Worm (Caenorhabditis elegans): ENCODE measurements around the gene Y44A6D.3.

Gene Y44A6D.3

ce11 chrV:20785848-20786225 lies 6.4 kb downstream of the Y44A6D.3 start:
- no peak for TF ChIP-seq tbx-9 (tag; optimal IDR thresholded peaks at IDR 0.05; ENCODE audit: borderline replicate concordance)
- TF ChIP-seq lag-1 (GFP tag; IDR thresholded peaks at IDR 0.05), result no peak
- TF ChIP-seq ztf-18 (tag; optimal IDR thresholded peaks at IDR 0.05), result no peak
- TF ChIP-seq ceh-40 (GFP tag; IDR thresholded peaks at IDR 0.05), result no peak
- TF ChIP-seq F57A8.1 (GFP tag; optimal IDR thresholded peaks at IDR 0.05), result no peak
- TF ChIP-seq nhr-120 (GFP tag; IDR thresholded peaks at IDR 0.05), result no peak

ce11 chrV:20785050-20785847 lies 7.0 kb downstream of the Y44A6D.3 start:
- TF ChIP-seq madf-10 (tag; optimal IDR thresholded peaks at IDR 0.05), result peak; percentile 72
- no peak for TF ChIP-seq lsl-1 (GFP tag; optimal IDR thresholded peaks at IDR 0.05)
- TF ChIP-seq snpc-3.4 (tag; optimal IDR thresholded peaks at IDR 0.05), result peak; percentile 11
- TF ChIP-seq attf-6 (GFP tag; IDR thresholded peaks at IDR 0.05), result no peak
- no peak for TF ChIP-seq bed-2 (GFP tag; IDR thresholded peaks at IDR 0.05)
- TF ChIP-seq lin-54 (GFP tag; optimal IDR thresholded peaks at IDR 0.05), result peak; percentile 40
- no peak for TF ChIP-seq ceh-58 (GFP tag; IDR thresholded peaks at IDR 0.05)
- TF ChIP-seq ZK185.1 (tag; optimal IDR thresholded peaks at IDR 0.05; ENCODE audit: poor library complexity, severe bottlenecking), result peak; percentile 50
- TF ChIP-seq pbrm-1 (GFP tag; IDR thresholded peaks at IDR 0.05), result peak; percentile 42
- TF ChIP-seq ama-1 (optimal IDR thresholded peaks at IDR 0.05), result peak; percentile 10
- no peak for TF ChIP-seq ama-1 (GFP tag; optimal IDR thresholded peaks at IDR 0.05)
- no peak for TF ChIP-seq hlh-26 (GFP tag; conservative IDR thresholded peaks at IDR 0.05)
- no peak for TF ChIP-seq him-1 (tag; optimal IDR thresholded peaks at IDR 0.05)
- TF ChIP-seq nhr-80 (tag; optimal IDR thresholded peaks at IDR 0.05), result no peak
- TF ChIP-seq tbp1 (GFP tag; optimal IDR thresholded peaks at IDR 0.05), result no peak
- TF ChIP-seq B0336.3 (GFP tag; IDR thresholded peaks at IDR 0.05), result 0 out of 2 replicates have a peak, but pooled peaks have one; percentile 33
- TF ChIP-seq lin-40 (tag; optimal IDR thresholded peaks at IDR 0.05), result peak; percentile 0
- TF ChIP-seq atf-7 (tag; optimal IDR thresholded peaks at IDR 0.05), result peak; percentile 29
- TF ChIP-seq C17E4.6 (GFP tag; IDR thresholded peaks at IDR 0.05), result no peak
- TF ChIP-seq madf-3 (GFP tag; IDR thresholded peaks at IDR 0.05), result no peak
- no peak for TF ChIP-seq ztf-26 (tag; optimal IDR thresholded peaks at IDR 0.05)
- TF ChIP-seq attf-3 (GFP tag; conservative IDR thresholded peaks at IDR 0.05), result no peak
- no peak for TF ChIP-seq unc-62 (GFP tag; optimal IDR thresholded peaks at IDR 0.05)
- no peak for TF ChIP-seq xnd-1 (tag; optimal IDR thresholded peaks at IDR 0.05)
- no peak for TF ChIP-seq attf-5 (GFP tag; optimal IDR thresholded peaks at IDR 0.05)
- peak; percentile 28 for TF ChIP-seq akir-1 (GFP tag; optimal IDR thresholded peaks at IDR 0.05)
- TF ChIP-seq tlf-1 (GFP tag; optimal IDR thresholded peaks at IDR 0.05), result peak; percentile 10
- peak; percentile 15 for TF ChIP-seq dpff-1 (tag; optimal IDR thresholded peaks at IDR 0.05)
- TF ChIP-seq F37B4.10 (GFP tag; IDR thresholded peaks at IDR 0.05), result no peak
- TF ChIP-seq hmg-1.2 (GFP tag; IDR thresholded peaks at IDR 0.05), result 0 out of 2 replicates have a peak, but pooled peaks have one; percentile 17
- TF ChIP-seq nfyb-1 (GFP tag; IDR thresholded peaks at IDR 0.05), result peak; percentile 62

DNA sequence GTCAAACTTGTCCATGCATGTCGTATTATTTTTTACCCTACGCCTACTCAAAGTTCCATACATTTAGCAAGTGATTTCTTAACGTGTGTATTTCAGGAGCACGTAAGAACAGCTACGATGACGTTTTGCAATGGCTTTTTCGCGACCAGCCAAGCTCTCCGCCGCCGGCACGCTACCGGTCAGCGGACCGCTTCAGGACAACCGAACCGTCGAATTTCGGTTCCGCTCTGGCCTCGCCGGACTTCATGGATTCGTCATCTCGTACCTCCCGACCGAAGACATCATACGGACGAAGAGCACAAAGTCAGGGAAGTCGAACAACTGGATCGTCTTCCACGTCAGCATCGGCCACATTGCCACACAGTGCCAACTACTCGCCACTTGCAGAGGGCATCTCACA lies 8.6 kb downstream of the Y44A6D.3 start:
- TF ChIP-seq repo-1 (tag; optimal IDR thresholded peaks at IDR 0.05) (peak; percentile 36), pha-4 (tag; optimal IDR thresholded peaks at IDR 0.05) (no peak), snpc-3.4 (tag; optimal IDR thresholded peaks at IDR 0.05) (no peak), ztf-25 (GFP tag; IDR thresholded peaks at IDR 0.05) (peak; percentile 26; the same call in 1 of the 2 replicates), lin-35 (GFP tag; optimal IDR thresholded peaks at IDR 0.05) (no peak), ztf-3 (GFP tag; optimal IDR thresholded peaks at IDR 0.05) (no peak), hlh-26 (GFP tag; conservative IDR thresholded peaks at IDR 0.05) (no peak), nhr-27 (tag; optimal IDR thresholded peaks at IDR 0.05) (no peak), B0336.3 (GFP tag; IDR thresholded peaks at IDR 0.05) (peak; percentile 19; the same call in 1 of the 2 replicates), F52B5.7 (tag; optimal IDR thresholded peaks at IDR 0.05) (peak; percentile 51), K12H6.12 (tag; optimal IDR thresholded peaks at IDR 0.05) (no peak), zfh-2 (GFP tag; conservative IDR thresholded peaks at IDR 0.05) (peak; percentile 74), D2030.7 (GFP tag; IDR thresholded peaks at IDR 0.05) (no peak), mxl-1 (tag; optimal IDR thresholded peaks at IDR 0.05) (no peak)

All from whole organism, young adult.